Worm (Caenorhabditis elegans): ENCODE measurements around the gene F13D12.3.

DNA sequence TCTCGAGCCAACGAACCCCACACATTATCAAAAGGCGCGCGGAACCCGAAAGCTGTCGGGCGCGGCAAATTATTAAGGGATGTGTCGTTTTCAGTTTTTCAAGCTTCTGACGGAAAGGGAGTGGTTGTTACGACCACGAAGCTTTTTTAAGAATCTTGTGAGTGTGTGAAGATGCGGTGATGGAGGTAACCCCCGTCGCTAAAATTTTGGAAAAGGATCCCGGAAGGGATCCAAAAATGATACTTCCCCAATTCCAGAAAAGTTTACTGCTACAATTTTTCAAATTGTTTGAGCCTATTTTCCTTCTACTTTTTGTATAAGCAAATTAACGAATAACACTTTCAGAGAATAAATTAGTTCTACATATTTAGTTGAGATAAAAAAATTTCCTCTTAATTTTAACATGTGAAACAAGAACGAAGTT, 36.5 kb downstream of the F13D12.3 start:
- TF ChIP-seq ref-1 (GFP tag; conservative IDR thresholded peaks at IDR 0.05) (no peak), tab-1 (GFP tag; IDR thresholded peaks at IDR 0.05) (no peak), T22C8.4 (GFP tag; IDR thresholded peaks at IDR 0.05) (no peak)

Measured in whole organism, midembryonic.